Worm (Caenorhabditis elegans) whole organism, mixed stage, embryonic: ENCODE measurements around the gene Y32G9A.5.

Experiments
- cnd-1 ChIP-seq: fragments of 200-800 bp; sonication (Bioruptor generic); optimal IDR thresholded peaks from 2 replicates; lab custom pipeline; 2018; ENCODE audit warnings: mild to moderate bottlenecking, missing genetic modification characterization, missing compliant biosample characterization
- ham-2 ChIP-seq: fragments of 200-800 bp; sonication (Bioruptor generic); optimal IDR thresholded peaks from 2 replicates; lab custom pipeline; 2018; ENCODE audit warnings: mild to moderate bottlenecking, missing genetic modification characterization, missing compliant biosample characterization
- mab-5 ChIP-seq: fragments of 150-350 bp; optimal IDR thresholded peaks from 2 replicates; lab custom pipeline; 2014; ENCODE audit warnings: missing biosample characterization, missing genetic modification characterization
- nhr-237 ChIP-seq: fragments of 150-350 bp; optimal IDR thresholded peaks from 2 replicates; lab custom pipeline; 2014; ENCODE audit warnings: missing biosample characterization, missing genetic modification characterization
- pha-4 ChIP-seq: fragments of 150-350 bp; optimal IDR thresholded peaks from 2 replicates; lab custom pipeline; 2018; ENCODE audit warnings: missing biosample characterization, missing genetic modification reagents, missing genetic modification characterization
- unc-62 ChIP-seq: fragments of 150-350 bp; optimal IDR thresholded peaks from 2 replicates; lab custom pipeline; 2014; ENCODE audit warnings: missing biosample characterization, missing genetic modification reagents, missing genetic modification characterization
- ztf-11 ChIP-seq: fragments of 150-350 bp; optimal IDR thresholded peaks from 2 replicates; lab custom pipeline; 2014; ENCODE audit warnings: missing biosample characterization, missing genetic modification characterization

ce11 chrV:1871768-1872296 lies 35.6 kb upstream of the Y32G9A.5 start, which contains the start of the genes T10B5.4 and cct-7:
- TF ChIP-seq cnd-1 = peak; percentile 77
- peak; percentile 86 for TF ChIP-seq pha-4 (tag; lab: Kevin White, UChicago)
- TF ChIP-seq unc-62 (GFP tag; lab: Kevin White, UChicago) = peak; percentile 65
- no peak for TF ChIP-seq ztf-11
- TF ChIP-seq ham-2 (GFP tag; lab: Kevin White, UChicago) = peak; percentile 34
- peak; percentile 81 for TF ChIP-seq nhr-237 (tag; lab: Kevin White, UChicago)
- TF ChIP-seq mab-5 (tag; lab: Kevin White, UChicago) = no peak
